Worm (Caenorhabditis elegans): Measurements from ENCODE around the gene C09G1.5.

DNA sequence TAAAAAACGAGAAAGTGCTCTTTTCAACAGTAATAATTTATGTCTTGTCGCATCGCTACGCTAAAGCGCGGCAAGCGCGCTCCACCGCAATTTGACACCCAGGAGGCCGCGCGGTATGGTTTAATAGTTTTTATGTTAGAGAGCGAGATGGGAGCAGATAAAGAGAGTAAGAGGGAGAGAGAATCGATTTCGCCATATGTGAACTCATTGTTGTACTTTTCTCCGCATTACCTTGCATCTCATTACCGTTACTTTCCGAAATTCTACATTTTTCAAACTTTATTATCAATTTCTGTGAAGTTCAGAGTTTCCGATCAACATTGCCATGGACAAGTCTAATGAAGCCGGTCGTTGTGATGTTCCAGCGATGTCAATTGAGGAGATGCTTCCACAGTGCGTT lies 35.4 kb upstream of the C09G1.5 start, which contains the start of gene F31B9.3:
- no peak for TF ChIP-seq W03F9.2 (tag; optimal IDR thresholded peaks at IDR 0.05)
- no peak for TF ChIP-seq him-1 (tag; optimal IDR thresholded peaks at IDR 0.05)
- TF ChIP-seq dao-5 (tag; optimal IDR thresholded peaks at IDR 0.05), result no peak
